Fruit fly (Drosophila melanogaster): ENCODE data around the gene Acsf3.

The Acsf3 gene

DNA sequence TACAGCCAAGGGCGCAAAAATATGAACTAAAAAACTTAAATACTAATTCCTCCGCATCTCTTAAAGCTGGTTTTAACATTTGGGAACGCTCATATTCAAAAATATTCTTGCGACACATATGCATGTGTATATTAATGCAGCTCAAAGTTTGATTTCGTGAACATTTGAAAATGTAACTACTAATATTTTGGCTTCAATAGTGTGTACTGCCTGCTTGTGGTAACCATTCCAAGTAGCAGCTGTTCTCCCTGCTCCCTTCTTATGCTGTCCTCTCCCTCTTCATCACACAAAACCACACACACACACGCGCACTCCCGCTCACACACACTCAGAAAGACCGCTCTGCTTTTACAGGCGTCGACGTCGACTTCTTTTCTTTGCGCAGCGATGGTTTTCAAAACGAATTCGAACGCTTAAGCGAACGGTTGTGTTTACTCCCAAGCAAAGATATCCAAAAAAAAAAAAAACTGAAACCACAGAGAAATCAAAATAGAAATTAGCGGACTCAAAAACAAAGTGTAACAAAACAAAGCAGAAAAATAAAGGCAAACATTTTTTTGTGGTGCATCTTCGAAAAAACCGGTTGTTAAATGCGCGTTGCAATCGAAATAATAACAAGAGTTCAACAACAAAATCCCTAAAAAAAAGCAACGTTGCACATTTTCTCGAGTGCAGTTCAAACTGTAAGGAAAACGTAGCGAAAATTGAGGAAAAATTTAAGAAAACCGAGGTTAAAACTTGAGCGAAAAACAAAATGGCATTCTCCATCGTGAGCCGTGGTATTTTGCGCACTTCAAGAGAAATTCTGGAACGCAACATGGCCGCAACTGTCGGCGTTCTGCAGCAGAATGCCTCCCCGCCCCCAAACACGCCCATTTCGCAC lies 8.4 kb downstream of the Acsf3 start, which contains the start of gene CBP:
Gene CBP (plus strand): TSS at position 391 of the 883 bp plus-strand sequence.
- peak; percentile 98 for TF ChIP-seq CG1603 (tag; optimal IDR thresholded peaks at IDR 0.05)
- peak; percentile 92 for TF ChIP-seq CG1024 (GFP tag; IDR thresholded peaks at IDR 0.05)
- peak; percentile 93 for TF ChIP-seq CG14667 (GFP tag; IDR thresholded peaks at IDR 0.05)
- TF ChIP-seq kah (GFP tag; optimal IDR thresholded peaks at IDR 0.05) = peak; percentile 95
- TF ChIP-seq CG33557 (GFP tag; optimal IDR thresholded peaks at IDR 0.05) = peak; percentile 98
- peak; percentile 97 for TF ChIP-seq grau (tag; optimal IDR thresholded peaks at IDR 0.05)
- TF ChIP-seq chn (GFP tag; optimal IDR thresholded peaks at IDR 0.05) = peak; percentile 98
- peak; percentile 99 for TF ChIP-seq CG2678 (tag; optimal IDR thresholded peaks at IDR 0.05)
- peak; percentile 98 for TF ChIP-seq CG11504 (tag; optimal IDR thresholded peaks at IDR 0.05)
- peak; percentile 98 for TF ChIP-seq Asciz (GFP tag; optimal IDR thresholded peaks at IDR 0.05)
- peak; percentile 85 for TF ChIP-seq Hey (tag; optimal IDR thresholded peaks at IDR 0.05)
- peak; percentile 12 for TF ChIP-seq BEAF-32 (GFP tag; optimal IDR thresholded peaks at IDR 0.05)
- peak; percentile 92 for TF ChIP-seq CG43689 (GFP tag; IDR thresholded peaks at IDR 0.05)
- TF ChIP-seq CG9797 (GFP tag; optimal IDR thresholded peaks at IDR 0.05) = peak; percentile 50
- TF ChIP-seq CG17328 (GFP tag; IDR thresholded peaks at IDR 0.05) = peak; percentile 98
- peak; percentile 96 for TF ChIP-seq CG11695 (GFP tag; IDR thresholded peaks at IDR 0.05)
- peak; percentile 96 for TF ChIP-seq tx (GFP tag; optimal IDR thresholded peaks at IDR 0.05)
- no peak for TF ChIP-seq tna (GFP tag; IDR thresholded peaks at IDR 0.05; ENCODE audit: partially characterized antibody)
- TF ChIP-seq her (GFP tag; optimal IDR thresholded peaks at IDR 0.05) = peak; percentile 95
- peak; percentile 95 for TF ChIP-seq peb (GFP tag; IDR thresholded peaks at IDR 0.05)
- TF ChIP-seq HLH4C (GFP tag; IDR thresholded peaks at IDR 0.05; ENCODE audit: partially characterized antibody) = 0 out of 3 replicates have a peak, but pooled peaks have one; percentile 10
- peak; percentile 93 for TF ChIP-seq p53 (GFP tag; optimal IDR thresholded peaks at IDR 0.05)
- TF ChIP-seq run (tag; optimal IDR thresholded peaks at IDR 0.05) = peak; percentile 97
- peak; percentile 97 for TF ChIP-seq CG13296 (GFP tag; optimal IDR thresholded peaks at IDR 0.05)
- peak; percentile 91 for TF ChIP-seq CG11247 (GFP tag; IDR thresholded peaks at IDR 0.05)
- peak; percentile 98 for TF ChIP-seq CG10209 (GFP tag; optimal IDR thresholded peaks at IDR 0.05)
- no peak for TF ChIP-seq lov (optimal IDR thresholded peaks at IDR 0.05)
- peak; percentile 94 for TF ChIP-seq lov (GFP tag; IDR thresholded peaks at IDR 0.05)
- TF ChIP-seq CG8765 (GFP tag; IDR thresholded peaks at IDR 0.05) = peak; percentile 95
- TF ChIP-seq CG10366 (GFP tag; IDR thresholded peaks at IDR 0.05) = peak; percentile 95
- peak; percentile 89 for TF ChIP-seq aop (GFP tag; IDR thresholded peaks at IDR 0.05)
- peak; percentile 97 for TF ChIP-seq jing (GFP tag; optimal IDR thresholded peaks at IDR 0.05)
- peak; percentile 97 for TF ChIP-seq CG17568 (GFP tag; optimal IDR thresholded peaks at IDR 0.05)
- peak; percentile 95 for TF ChIP-seq CG8359 (GFP tag; optimal IDR thresholded peaks at IDR 0.05; ENCODE audit: borderline replicate concordance)
- TF ChIP-seq slbo (GFP tag; IDR thresholded peaks at IDR 0.05) = peak; percentile 91
- peak; percentile 93 for TF ChIP-seq CG14441 (GFP tag; IDR thresholded peaks at IDR 0.05)
- peak; percentile 97 to 98 for TF ChIP-seq Pdp1 (GFP tag; optimal IDR thresholded peaks at IDR 0.05)
- peak; percentile 95 for TF ChIP-seq CG10147 (GFP tag; optimal IDR thresholded peaks at IDR 0.05)
- peak; percentile 96 for TF ChIP-seq CG6689 (GFP tag; IDR thresholded peaks at IDR 0.05)
- TF ChIP-seq CG8478 (optimal IDR thresholded peaks at IDR 0.05) = no peak
- peak; percentile 93 for TF ChIP-seq HLH54F (GFP tag; optimal IDR thresholded peaks at IDR 0.05)
- TF ChIP-seq HLH3B (GFP tag; IDR thresholded peaks at IDR 0.05) = peak; percentile 96
- peak; percentile 93 for TF ChIP-seq Bdp1 (GFP tag; optimal IDR thresholded peaks at IDR 0.05)
- TF ChIP-seq dmrt11E (tag; optimal IDR thresholded peaks at IDR 0.05) = peak; percentile 99
- TF ChIP-seq cad (GFP tag; optimal IDR thresholded peaks at IDR 0.05) = no peak
- peak; percentile 97 for TF ChIP-seq CG10654 (GFP tag; optimal IDR thresholded peaks at IDR 0.05)
- 0 out of 3 replicates have a peak, but pooled peaks have one; percentile 31 for TF ChIP-seq Opbp (GFP tag; IDR thresholded peaks at IDR 0.05; ENCODE audit: partially characterized antibody)
- TF ChIP-seq ftz-f1 (GFP tag; optimal IDR thresholded peaks at IDR 0.05) = peak; percentile 69
- peak; percentile 93 for TF ChIP-seq eyg (GFP tag; optimal IDR thresholded peaks at IDR 0.05)
